Worm (Caenorhabditis elegans): ENCODE results near the gene F21C10.10.

F21C10.10 gene

DNA sequence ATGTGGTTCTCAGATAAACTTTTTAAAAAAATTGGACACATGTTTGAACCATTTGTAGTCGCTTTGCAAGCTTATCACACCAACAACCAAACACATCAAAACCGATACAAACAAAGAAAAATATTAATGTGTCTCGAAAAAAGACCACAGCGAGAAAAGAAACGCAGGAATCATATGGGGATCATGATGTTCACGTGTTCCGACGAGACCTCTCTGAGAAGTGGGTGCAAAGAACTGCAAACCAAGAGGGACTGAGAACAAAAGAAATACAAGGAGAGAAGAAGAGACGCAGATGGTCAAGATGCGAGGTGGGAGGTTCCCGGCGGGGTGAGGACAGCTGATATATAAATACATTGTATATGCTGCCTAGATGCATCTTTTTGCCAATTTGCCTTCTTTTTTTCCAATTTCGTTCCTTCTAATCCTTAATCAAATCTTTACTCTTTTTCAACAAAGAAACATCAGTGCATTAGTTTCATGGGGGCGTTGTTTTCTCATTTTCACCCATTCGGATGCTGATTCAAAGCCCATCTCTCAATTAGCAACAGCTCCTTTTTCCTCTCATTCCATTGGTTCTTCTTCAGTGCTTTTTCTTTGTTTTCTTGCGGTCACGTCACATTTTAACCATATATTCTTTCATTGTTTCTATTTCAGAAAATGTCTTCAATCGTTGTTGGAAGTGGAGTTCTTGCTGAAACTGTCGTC, at the start of gene F21C10.10 (continued):
- no peak for TF ChIP-seq ceh-6 (GFP tag; optimal IDR thresholded peaks at IDR 0.05)
- TF ChIP-seq ama-1 (optimal IDR thresholded peaks at IDR 0.05) = no peak
- TF ChIP-seq ztf-16 (tag; optimal IDR thresholded peaks at IDR 0.05) = no peak
- TF ChIP-seq ceh-22 (tag; optimal IDR thresholded peaks at IDR 0.05) = no peak
- TF ChIP-seq unc-86 (tag; optimal IDR thresholded peaks at IDR 0.05) = no peak
- no peak for TF ChIP-seq sox-4 (tag; optimal IDR thresholded peaks at IDR 0.05)
- TF ChIP-seq ttx-3 (tag; optimal IDR thresholded peaks at IDR 0.05) = no peak
- TF ChIP-seq tbx-2 (tag; optimal IDR thresholded peaks at IDR 0.05) = peak; percentile 85
- no peak for TF ChIP-seq pat-9 (tag; optimal IDR thresholded peaks at IDR 0.05)
- TF ChIP-seq K02D7.2 (tag; optimal IDR thresholded peaks at IDR 0.05) = no peak
- TF ChIP-seq dve-1 (tag; optimal IDR thresholded peaks at IDR 0.05) = peak; percentile 37
- TF ChIP-seq hlh-6 (tag; optimal IDR thresholded peaks at IDR 0.05) = no peak
- no peak for TF ChIP-seq hlh-15 (tag; optimal IDR thresholded peaks at IDR 0.05)
- no peak for TF ChIP-seq pha-4 (tag; optimal IDR thresholded peaks at IDR 0.05)
- no peak for TF ChIP-seq npax-4 (tag; optimal IDR thresholded peaks at IDR 0.05)
- TF ChIP-seq F13H6.1 (tag; optimal IDR thresholded peaks at IDR 0.05) = no peak
- peak; percentile 46 for TF ChIP-seq hlh-8 (tag; optimal IDR thresholded peaks at IDR 0.05)
- peak; percentile 66 for TF ChIP-seq rnt-1 (tag; optimal IDR thresholded peaks at IDR 0.05)

ce11 chrV:9047555-9048049, 48.5 kb upstream of the F21C10.10 start, which contains the start of gene C25E10.17:
Gene C25E10.17 (minus strand): TSS chrV:9047605.
- no peak for TF ChIP-seq pqm-1 (tag; optimal IDR thresholded peaks at IDR 0.05)
- no peak for TF ChIP-seq F13H6.1 (tag; optimal IDR thresholded peaks at IDR 0.05)
- no peak for TF ChIP-seq fkh-10 (GFP tag; optimal IDR thresholded peaks at IDR 0.05)
- TF ChIP-seq odd-2 (tag; optimal IDR thresholded peaks at IDR 0.05) = no peak
- no peak for TF ChIP-seq elt-2 (tag; optimal IDR thresholded peaks at IDR 0.05)
- TF ChIP-seq pha-4 (tag; optimal IDR thresholded peaks at IDR 0.05) = no peak
- TF ChIP-seq hlh-30 (tag; optimal IDR thresholded peaks at IDR 0.05; ENCODE audit: insufficient read depth) = no peak
- no peak for TF ChIP-seq lin-11 (tag; optimal IDR thresholded peaks at IDR 0.05)
- no peak for TF ChIP-seq ceh-34 (tag; optimal IDR thresholded peaks at IDR 0.05)
- no peak for TF ChIP-seq ceh-19 (GFP tag; optimal IDR thresholded peaks at IDR 0.05)
- no peak for TF ChIP-seq che-1 (tag; optimal IDR thresholded peaks at IDR 0.05)

DNA sequence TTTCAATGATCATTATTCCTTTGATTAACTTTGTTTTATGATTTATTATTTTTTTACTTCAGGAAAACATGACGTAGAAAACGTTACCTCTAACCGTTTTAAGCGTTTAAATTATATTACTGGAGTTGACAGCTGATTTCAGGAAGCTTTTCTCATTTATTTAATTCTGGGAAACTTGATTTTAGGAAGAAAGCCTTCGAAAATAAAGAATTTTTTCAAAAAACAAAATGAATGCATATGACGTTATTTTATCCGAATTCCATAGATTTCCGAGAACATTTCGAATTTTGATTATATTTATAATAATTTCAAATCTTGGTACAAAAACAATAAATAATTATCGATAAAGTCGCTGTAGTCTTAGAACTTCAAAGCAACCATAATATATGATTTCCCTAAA, 46.8 kb upstream of the F21C10.10 start:
- no peak for TF ChIP-seq hlh-13 (GFP tag; optimal IDR thresholded peaks at IDR 0.05)
- TF ChIP-seq unc-42 (tag; optimal IDR thresholded peaks at IDR 0.05) = no peak
- TF ChIP-seq ceh-48 (tag; optimal IDR thresholded peaks at IDR 0.05) = no peak
- TF ChIP-seq ceh-9 (tag; optimal IDR thresholded peaks at IDR 0.05) = no peak
- TF ChIP-seq ahr-1 (tag; optimal IDR thresholded peaks at IDR 0.05) = no peak
- no peak for TF ChIP-seq lin-11 (tag; optimal IDR thresholded peaks at IDR 0.05)
- TF ChIP-seq npax-4 (tag; optimal IDR thresholded peaks at IDR 0.05) = no peak
- TF ChIP-seq dve-1 (tag; optimal IDR thresholded peaks at IDR 0.05) = no peak

ce11 chrV:9051100-9051499, 45.0 kb upstream of the F21C10.10 start, which contains the start of gene C25E10.7:
Gene C25E10.7 (minus strand): TSS chrV:9051200.
- no peak for TF ChIP-seq syd-9 (tag; optimal IDR thresholded peaks at IDR 0.05)
- no peak for TF ChIP-seq unc-86 (tag; optimal IDR thresholded peaks at IDR 0.05)
- no peak for TF ChIP-seq K09A11.1 (tag; optimal IDR thresholded peaks at IDR 0.05; ENCODE audit: insufficient read depth)
- TF ChIP-seq ceh-48 (tag; optimal IDR thresholded peaks at IDR 0.05) = no peak
- TF ChIP-seq ceh-18 (tag; optimal IDR thresholded peaks at IDR 0.05) = no peak
- no peak for TF ChIP-seq ttx-3 (tag; optimal IDR thresholded peaks at IDR 0.05)
- no peak for TF ChIP-seq gmeb-2 (tag; optimal IDR thresholded peaks at IDR 0.05)
- TF ChIP-seq ceh-24 (tag; optimal IDR thresholded peaks at IDR 0.05) = no peak
- TF ChIP-seq dmd-4 (tag; optimal IDR thresholded peaks at IDR 0.05; ENCODE audit: borderline replicate concordance) = no peak
- no peak for TF ChIP-seq sox-4 (tag; optimal IDR thresholded peaks at IDR 0.05)
- TF ChIP-seq hlh-30 (tag; optimal IDR thresholded peaks at IDR 0.05; ENCODE audit: insufficient read depth) = no peak
- TF ChIP-seq npax-4 (tag; optimal IDR thresholded peaks at IDR 0.05) = no peak
- TF ChIP-seq tbx-7 (tag; optimal IDR thresholded peaks at IDR 0.05) = no peak
- no peak for TF ChIP-seq hlh-6 (tag; optimal IDR thresholded peaks at IDR 0.05)
- no peak for TF ChIP-seq mec-3 (tag; optimal IDR thresholded peaks at IDR 0.05; ENCODE audit: borderline replicate concordance)
- TF ChIP-seq C38D4.7 (GFP tag; optimal IDR thresholded peaks at IDR 0.05) = no peak
- TF ChIP-seq hlh-15 (tag; optimal IDR thresholded peaks at IDR 0.05) = no peak
- no peak for TF ChIP-seq pag-3 (tag; optimal IDR thresholded peaks at IDR 0.05; ENCODE audit: borderline replicate concordance)
- TF ChIP-seq sdc-2 (tag; optimal IDR thresholded peaks at IDR 0.05) = no peak
- no peak for TF ChIP-seq ref-2 (tag; optimal IDR thresholded peaks at IDR 0.05)
